Worm (Caenorhabditis elegans): ENCODE data around the gene srbc-34.

DNA sequence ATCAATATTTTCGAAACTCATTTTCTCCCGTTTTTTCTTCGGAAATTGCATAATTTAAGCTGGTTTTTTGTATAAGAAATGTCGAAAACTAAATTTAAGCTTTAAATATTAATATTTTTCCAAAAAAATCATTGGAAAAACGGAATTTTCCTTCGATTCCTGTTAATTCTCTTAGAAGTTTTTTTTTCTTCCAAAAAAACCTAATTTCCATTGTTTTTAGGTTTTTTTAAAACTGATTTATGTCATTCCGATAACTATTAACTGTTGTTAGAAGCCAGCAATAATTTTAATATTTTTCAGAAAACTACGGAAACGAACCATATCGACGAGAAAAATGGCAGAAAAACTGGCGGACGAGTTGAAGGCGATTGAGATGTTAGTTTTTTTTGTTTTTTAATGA lies 4.8 kb upstream of the srbc-34 start, which contains the start of gene fbxa-114:
- no peak for TF ChIP-seq tab-1 (GFP tag; IDR thresholded peaks at IDR 0.05)
- no peak for TF ChIP-seq flt-1 (GFP tag; IDR thresholded peaks at IDR 0.05)
- no peak for TF ChIP-seq cog-1 (tag; optimal IDR thresholded peaks at IDR 0.05)
- TF ChIP-seq T22C8.4 (GFP tag; IDR thresholded peaks at IDR 0.05): no peak
- TF ChIP-seq klf-2 (GFP tag; conservative IDR thresholded peaks at IDR 0.05): no peak
- no peak for TF ChIP-seq ref-1 (GFP tag; conservative IDR thresholded peaks at IDR 0.05)
